Worm (Caenorhabditis elegans): Measurements from ENCODE around the gene T24A6.17.
"Not testable (repeated sequence)": the region's sequence is repeated elsewhere in the genome, so short reads cannot be mapped to it uniquely, and the experiment has no call there.

Gene T24A6.17

ce11 chrV:3606391-3606790, 42.2 kb upstream of the T24A6.17 start:
- TF ChIP-seq hlh-30 (tag; optimal IDR thresholded peaks at IDR 0.05; ENCODE audit: insufficient read depth): peak; percentile 7
- TF ChIP-seq D1046.2 (GFP tag; IDR thresholded peaks at IDR 0.05): no peak
- TF ChIP-seq ctbp-1 (GFP tag; IDR thresholded peaks at IDR 0.05): no peak
- TF ChIP-seq nhr-28 (tag; optimal IDR thresholded peaks at IDR 0.05): peak; percentile 80

- TF ChIP-seq lin-38 (GFP tag; IDR thresholded peaks at IDR 0.05) (no peak), snpc-4 (tag; optimal IDR thresholded peaks at IDR 0.05) (no peak), php-3 (GFP tag; IDR thresholded peaks at IDR 0.05) (no peak)
Observed at ce11 chrV:3605325-3605724, 41.1 kb upstream of the T24A6.17 start, which contains the start of gene T22F3.8. T22F3.8 (minus strand) TSS chrV:3605425.

ce11 chrV:3600570-3600969, 36.3 kb upstream of the T24A6.17 start, which contains the start of gene T22F3.7:
T22F3.7 (minus strand) TSS chrV:3600670.
- TF ChIP-seq zip-11 (GFP tag; IDR thresholded peaks at IDR 0.05): no peak
- TF ChIP-seq nhr-41 (GFP tag; IDR thresholded peaks at IDR 0.05): no peak
- no peak for TF ChIP-seq lin-38 (GFP tag; IDR thresholded peaks at IDR 0.05)
- TF ChIP-seq madf-9 (GFP tag; conservative IDR thresholded peaks at IDR 0.05): no peak
- TF ChIP-seq R02D3.7 (tag; optimal IDR thresholded peaks at IDR 0.05): no peak
- no peak for TF ChIP-seq mxl-3 (GFP tag; optimal IDR thresholded peaks at IDR 0.05)

ce11 chrV:3597052-3597451, 32.8 kb upstream of the T24A6.17 start, which contains the start of gene srh-212:
srh-212 (minus strand) TSS chrV:3597152.
- not testable (repeated sequence) for TF ChIP-seq zip-11 (GFP tag; IDR thresholded peaks at IDR 0.05); cey-2 (tag; optimal IDR thresholded peaks at IDR 0.05; ENCODE audit: borderline replicate concordance, insufficient read depth); set-16 (GFP tag; IDR thresholded peaks at IDR 0.05)

ce11 chrV:3594936-3595335, 30.7 kb upstream of the T24A6.17 start, which contains the start of gene srh-213:
srh-213 (minus strand) TSS chrV:3595036.
- no peak for TF ChIP-seq nhr-77 (tag; optimal IDR thresholded peaks at IDR 0.05)
- TF ChIP-seq aha-1 (tag): peak; percentile 84

- TF ChIP-seq ztf-11 (tag; optimal IDR thresholded peaks at IDR 0.05) (no peak), F26F4.8 (GFP tag; conservative IDR thresholded peaks at IDR 0.05) (no peak), zip-11 (GFP tag; IDR thresholded peaks at IDR 0.05) (no peak), egl-27 (tag; optimal IDR thresholded peaks at IDR 0.05) (no peak), ZK337.2 (GFP tag; IDR thresholded peaks at IDR 0.05) (no peak), R02D3.7 (tag; optimal IDR thresholded peaks at IDR 0.05) (no peak), pha-4 (GFP tag; IDR thresholded peaks at IDR 0.05) (no peak), pha-4 (tag; optimal IDR thresholded peaks at IDR 0.05) (no peak), zfp-2 (tag; optimal IDR thresholded peaks at IDR 0.05) (no peak), lim-7 (GFP tag; IDR thresholded peaks at IDR 0.05) (no peak), F44E2.7 (GFP tag; IDR thresholded peaks at IDR 0.05) (no peak), Y5F2A.4 (GFP tag; optimal IDR thresholded peaks at IDR 0.05) (no peak), unc-130 (GFP tag; optimal IDR thresholded peaks at IDR 0.05) (no peak), egl-43 (GFP tag; IDR thresholded peaks at IDR 0.05) (no peak), fos-1 (tag; optimal IDR thresholded peaks at IDR 0.05) (no peak), nhr-42 (GFP tag; IDR thresholded peaks at IDR 0.05) (no peak)
Observed at ce11 chrV:3592099-3592498, 27.9 kb upstream of the T24A6.17 start, which contains the start of gene T22F3.12. T22F3.12 (minus strand) TSS chrV:3592199.

- no peak for TF ChIP-seq unc-130 (GFP tag; optimal IDR thresholded peaks at IDR 0.05)
- no peak for TF ChIP-seq ces-1 (GFP tag; optimal IDR thresholded peaks at IDR 0.05)
- no peak for TF ChIP-seq T20F7.1 (GFP tag; optimal IDR thresholded peaks at IDR 0.05)
- no peak for TF ChIP-seq mdl-1 (tag; optimal IDR thresholded peaks at IDR 0.05)
- TF ChIP-seq daf-12 (tag; optimal IDR thresholded peaks at IDR 0.05): no peak
- no peak for TF ChIP-seq F37D6.2 (tag; optimal IDR thresholded peaks at IDR 0.05)
- no peak for TF ChIP-seq cey-2 (tag; optimal IDR thresholded peaks at IDR 0.05; ENCODE audit: borderline replicate concordance, insufficient read depth)
- 0 out of 2 replicates have a peak, but pooled peaks have one; percentile 49 for TF ChIP-seq mxl-2 (GFP tag; conservative IDR thresholded peaks at IDR 0.05)
- TF ChIP-seq spr-3 (GFP tag; optimal IDR thresholded peaks at IDR 0.05): no peak
- no peak for TF ChIP-seq set-16 (GFP tag; IDR thresholded peaks at IDR 0.05)
- TF ChIP-seq nhr-11 (tag; optimal IDR thresholded peaks at IDR 0.05): no peak
- no peak for TF ChIP-seq dpl-1 (GFP tag; optimal IDR thresholded peaks at IDR 0.05)
- TF ChIP-seq lin-1 (GFP tag; IDR thresholded peaks at IDR 0.05): peak; percentile 51
- peak; percentile 44; the same call in 1 of the 2 replicates for TF ChIP-seq hmg-1.1 (GFP tag; IDR thresholded peaks at IDR 0.05)
Observed at ce11 chrV:3588223-3588622, 24.0 kb upstream of the T24A6.17 start.
